Fruit fly (Drosophila melanogaster) whole organism, embryonic: ENCODE measurements around the gene CG12239.

Source experiments
- Abd-B ChIP-seq: fragments of 200-800 bp; sonication (Bioruptor generic); optimal IDR thresholded peaks from 2 replicates; lab custom pipeline; 2018; ENCODE audit warnings: missing biosample characterization, mild to moderate bottlenecking, missing genetic modification characterization, moderate library complexity
- CG11093 ChIP-seq: fragments of 200-800 bp; sonication (Bioruptor generic); IDR thresholded peaks from 3 replicates; pipeline ENCODE4 v1.3.6; 2022; ENCODE audit warnings: missing biosample characterization, missing genetic modification characterization
- CG12219 ChIP-seq: fragments of 200-800 bp; sonication (Bioruptor generic); optimal IDR thresholded peaks from 3 replicates; lab custom pipeline; 2018; ENCODE audit warnings: missing biosample characterization, mild to moderate bottlenecking, missing genetic modification characterization
- CG1233 ChIP-seq: fragments of 200-800 bp; sonication (Bioruptor generic); optimal IDR thresholded peaks from 4 replicates; lab custom pipeline; 2018; ENCODE audit warnings: missing biosample characterization, mild to moderate bottlenecking, missing genetic modification characterization
- CG12659 ChIP-seq: fragments of 200-800 bp; sonication (Bioruptor generic); optimal IDR thresholded peaks from 3 replicates; lab custom pipeline; 2017; ENCODE audit warnings: mild to moderate bottlenecking, missing biosample characterization, missing genetic modification reagents, missing genetic modification characterization
- CG13424 ChIP-seq: fragments of 200-800 bp; sonication (Bioruptor generic); optimal IDR thresholded peaks from 2 replicates; lab custom pipeline; 2019; ENCODE audit warnings: missing biosample characterization, mild to moderate bottlenecking, missing genetic modification characterization, moderate library complexity
- CG1529 ChIP-seq: fragments of 200-800 bp; sonication (Bioruptor generic); optimal IDR thresholded peaks from 3 replicates; lab custom pipeline; 2018; ENCODE audit warnings: missing biosample characterization, missing genetic modification characterization
- CG18011 ChIP-seq: fragments of 200-800 bp; sonication (Bioruptor generic); optimal IDR thresholded peaks from 2 replicates; lab custom pipeline; 2017; ENCODE audit warnings: missing biosample characterization, missing genetic modification characterization, mild to moderate bottlenecking, moderate library complexity, missing genotype
- CG18599 ChIP-seq: fragments of 200-800 bp; sonication (Bioruptor generic); optimal IDR thresholded peaks from 3 replicates; lab custom pipeline; 2017; ENCODE audit warnings: missing biosample characterization, missing genetic modification characterization, mild to moderate bottlenecking, moderate library complexity, missing genetic modification reagents
- CG2129 ChIP-seq: fragments of 200-800 bp; sonication (Bioruptor generic); IDR thresholded peaks from 2 replicates; pipeline ENCODE4 v1.3.6; 2022; ENCODE audit warnings: missing biosample characterization, missing genetic modification characterization; ENCODE audit not compliant: partially characterized antibody
- CG2875 ChIP-seq: fragments of 200-800 bp; sonication (Bioruptor generic); optimal IDR thresholded peaks from 2 replicates; lab custom pipeline; 2017; ENCODE audit warnings: missing biosample characterization, mild to moderate bottlenecking, missing genetic modification characterization, missing genetic modification reagents
- CG32767 ChIP-seq: fragments of 200-800 bp; sonication (Bioruptor generic); IDR thresholded peaks from 2 replicates; pipeline ENCODE4 v1.3.6; 2022; ENCODE audit warnings: missing biosample characterization, missing genetic modification characterization
- CG34376 ChIP-seq: fragments of 200-800 bp; sonication (Bioruptor generic); optimal IDR thresholded peaks from 2 replicates; lab custom pipeline; 2018; ENCODE audit warnings: missing biosample characterization, mild to moderate bottlenecking, missing genetic modification characterization
- CG4360 ChIP-seq: fragments of 200-800 bp; sonication (Bioruptor generic); IDR thresholded peaks from 2 replicates; pipeline ENCODE4 v1.3.6; 2022; ENCODE audit warnings: missing biosample characterization, missing genetic modification characterization
- CG6813 ChIP-seq: fragments of 200-800 bp; sonication (Bioruptor generic); optimal IDR thresholded peaks from 2 replicates; lab custom pipeline; 2017; ENCODE audit warnings: missing biosample characterization, missing genetic modification characterization, mild to moderate bottlenecking, moderate library complexity, missing genetic modification reagents
- CG7556 ChIP-seq: fragments of 200-800 bp; sonication (Bioruptor generic); optimal IDR thresholded peaks from 2 replicates; lab custom pipeline; 2017; ENCODE audit warnings: missing biosample characterization, mild to moderate bottlenecking, missing genetic modification characterization
- CG8281 ChIP-seq: fragments of 200-800 bp; sonication (Bioruptor generic); optimal IDR thresholded peaks from 2 replicates; lab custom pipeline; 2018; ENCODE audit warnings: missing biosample characterization, mild to moderate bottlenecking, missing genetic modification characterization, moderate library complexity
- CG8924 ChIP-seq: fragments of 200-800 bp; optimal IDR thresholded peaks from 3 replicates; lab custom pipeline; 2019; ENCODE audit warnings: missing biosample characterization, mild to moderate bottlenecking, missing genetic modification characterization, moderate library complexity
- CoRest ChIP-seq: fragments of 200-800 bp; sonication (Bioruptor generic); optimal IDR thresholded peaks from 3 replicates; lab custom pipeline; 2018; ENCODE audit warnings: missing biosample characterization, mild to moderate bottlenecking, missing genetic modification characterization, moderate library complexity
- D ChIP-seq, 2 experiments: fragments of 200-800 bp in 1 of 2; fragments of >200 bp in 1 of 2; sonication (Bioruptor generic) in 1 of 2; optimal IDR thresholded peaks; 2 replicates in 1 of 2; 3 replicates in 1 of 2; lab custom pipeline; 2017; ENCODE audit warnings: mild to moderate bottlenecking in 1 of 2, missing biosample characterization in 1 of 2, missing genetic modification characterization in 1 of 2, missing genetic modification reagents in 1 of 2
- Gug ChIP-seq: fragments of 200-800 bp; sonication (Bioruptor generic); IDR thresholded peaks from 4 replicates; pipeline ENCODE4 v1.3.6; 2022; ENCODE audit warnings: missing biosample characterization, missing genetic modification characterization
- Med ChIP-seq: fragments of 200-800 bp; sonication (Bioruptor generic); peaks from one replicate; lab custom pipeline; 2016; ENCODE audit warnings: missing biosample characterization, missing genetic modification characterization, mild to moderate bottlenecking, inconsistent platforms, moderate library complexity
- Ssrp ChIP-seq: fragments of 200-800 bp; sonication (Bioruptor generic); optimal IDR thresholded peaks from 2 replicates; lab custom pipeline; 2018; ENCODE audit warnings: missing biosample characterization, mild to moderate bottlenecking, missing genetic modification characterization, moderate library complexity
- Taf1 ChIP-seq: fragments of 200-800 bp; sonication (Bioruptor generic); IDR thresholded peaks from 2 replicates; pipeline ENCODE4 v1.3.6; 2022; ENCODE audit warnings: missing biosample characterization, missing genetic modification characterization
- Xrp1 ChIP-seq: fragments of 200-800 bp; sonication (Bioruptor generic); IDR thresholded peaks from 2 replicates; pipeline ENCODE4 v1.3.6; 2022; ENCODE audit warnings: missing biosample characterization, missing genetic modification characterization
- ash1 ChIP-seq: fragments of 200-800 bp; sonication (Bioruptor generic); optimal IDR thresholded peaks from 2 replicates; lab custom pipeline; 2018; ENCODE audit warnings: missing biosample characterization, mild to moderate bottlenecking, missing genetic modification characterization
- ato ChIP-seq: fragments of 200-800 bp; sonication (Bioruptor generic); IDR thresholded peaks from 2 replicates; pipeline ENCODE4 v1.3.6; 2022; ENCODE audit warnings: missing biosample characterization, missing genetic modification characterization; ENCODE audit not compliant: partially characterized antibody
- az2 ChIP-seq: fragments of 200-800 bp; sonication (Bioruptor generic); optimal IDR thresholded peaks from 3 replicates; lab custom pipeline; 2016; ENCODE audit warnings: missing biosample characterization, missing genetic modification characterization
- cas ChIP-seq: fragments of 200-800 bp; sonication (Bioruptor generic); IDR thresholded peaks from 2 replicates; pipeline ENCODE4 v1.3.6; 2022; ENCODE audit warnings: missing biosample characterization, missing genetic modification characterization
- chif ChIP-seq, 2 experiments: fragments of 200-800 bp; sonication (Bioruptor generic); optimal IDR thresholded peaks; 3 replicates each; lab custom pipeline; 2016; ENCODE audit warnings: missing biosample characterization in 2 of 2, missing genetic modification characterization in 2 of 2
- ci ChIP-seq: fragments of 200-800 bp; sonication (Bioruptor generic); IDR thresholded peaks from 3 replicates; pipeline ENCODE4 v1.3.6; 2022; ENCODE audit warnings: missing biosample characterization, missing genetic modification characterization
- fd96Cb ChIP-seq: fragments of 200-800 bp; sonication (Bioruptor generic); optimal IDR thresholded peaks from 2 replicates; lab custom pipeline; 2018; ENCODE audit warnings: missing biosample characterization, mild to moderate bottlenecking, missing genetic modification characterization, moderate library complexity
- gcm ChIP-seq: fragments of 200-800 bp; sonication (Bioruptor generic); optimal IDR thresholded peaks from 2 replicates; lab custom pipeline; 2019; ENCODE audit warnings: missing biosample characterization, mild to moderate bottlenecking, missing genetic modification characterization, moderate library complexity
- grau ChIP-seq: fragments of 200-800 bp; optimal IDR thresholded peaks from 3 replicates; lab custom pipeline; 2019; ENCODE audit warnings: missing biosample characterization, mild to moderate bottlenecking, missing genetic modification characterization, moderate library complexity
- hkb ChIP-seq, 2 experiments: fragments of 200-800 bp in 1 of 2; fragments of >200 bp in 1 of 2; sonication (Bioruptor generic) in 1 of 2; IDR thresholded peaks in 1 of 2; optimal IDR thresholded peaks in 1 of 2; 2 replicates each; pipeline versions ENCODE4 v1.3.6 to Lab custom; 2017 to 2022; ENCODE audit warnings: missing biosample characterization in 1 of 2, missing genetic modification characterization in 1 of 2
- kni ChIP-seq: fragments of 200-800 bp; sonication (Bioruptor generic); optimal IDR thresholded peaks from 3 replicates; lab custom pipeline; 2017; ENCODE audit warnings: mild to moderate bottlenecking, missing biosample characterization, missing genetic modification reagents, missing genetic modification characterization
- oc ChIP-seq: fragments of 200-800 bp; sonication (Bioruptor generic); optimal IDR thresholded peaks from 2 replicates; lab custom pipeline; 2018; ENCODE audit warnings: missing biosample characterization, mild to moderate bottlenecking, missing genetic modification characterization, moderate library complexity
- onecut ChIP-seq: fragments of 200-800 bp; sonication (Bioruptor generic); IDR thresholded peaks from 2 replicates; pipeline ENCODE4 v1.3.6; 2022; ENCODE audit warnings: missing biosample characterization, missing genetic modification characterization
- org-1 ChIP-seq: fragments of 200-800 bp; sonication (Bioruptor generic); optimal IDR thresholded peaks from 2 replicates; lab custom pipeline; 2017; ENCODE audit warnings: missing biosample characterization, missing genetic modification characterization
- scrt ChIP-seq: fragments of 200-800 bp; sonication (Bioruptor generic); optimal IDR thresholded peaks from 2 replicates; lab custom pipeline; 2018; ENCODE audit warnings: missing biosample characterization, mild to moderate bottlenecking, missing genetic modification characterization, moderate library complexity
- sens-2 ChIP-seq: fragments of 200-800 bp; sonication (Bioruptor generic); IDR thresholded peaks from 2 replicates; pipeline ENCODE4 v1.3.6; 2022; ENCODE audit warnings: missing biosample characterization, missing genetic modification characterization
- so ChIP-seq: fragments of 200-800 bp; sonication (Bioruptor generic); IDR thresholded peaks from 3 replicates; pipeline ENCODE4 v1.3.6; 2022; ENCODE audit warnings: missing biosample characterization, missing genetic modification characterization
- ssp ChIP-seq: fragments of 200-800 bp; sonication (Bioruptor generic); IDR thresholded peaks from 2 replicates; pipeline ENCODE4 v1.3.6; 2022; ENCODE audit warnings: missing biosample characterization, missing genetic modification characterization
- stwl ChIP-seq: fragments of 200-800 bp; sonication (Bioruptor generic); optimal IDR thresholded peaks from 3 replicates; lab custom pipeline; 2018; ENCODE audit warnings: missing biosample characterization, mild to moderate bottlenecking, missing genetic modification characterization, moderate library complexity
- tin ChIP-seq: fragments of 200-800 bp; sonication (Bioruptor generic); optimal IDR thresholded peaks from 3 replicates; lab custom pipeline; 2016; ENCODE audit warnings: missing biosample characterization, missing genetic modification characterization
- vfl ChIP-seq: fragments of 200-800 bp; sonication (Bioruptor generic); optimal IDR thresholded peaks from 2 replicates; lab custom pipeline; 2016; ENCODE audit warnings: missing biosample characterization, missing genetic modification characterization

Gene CG12239

DNA sequence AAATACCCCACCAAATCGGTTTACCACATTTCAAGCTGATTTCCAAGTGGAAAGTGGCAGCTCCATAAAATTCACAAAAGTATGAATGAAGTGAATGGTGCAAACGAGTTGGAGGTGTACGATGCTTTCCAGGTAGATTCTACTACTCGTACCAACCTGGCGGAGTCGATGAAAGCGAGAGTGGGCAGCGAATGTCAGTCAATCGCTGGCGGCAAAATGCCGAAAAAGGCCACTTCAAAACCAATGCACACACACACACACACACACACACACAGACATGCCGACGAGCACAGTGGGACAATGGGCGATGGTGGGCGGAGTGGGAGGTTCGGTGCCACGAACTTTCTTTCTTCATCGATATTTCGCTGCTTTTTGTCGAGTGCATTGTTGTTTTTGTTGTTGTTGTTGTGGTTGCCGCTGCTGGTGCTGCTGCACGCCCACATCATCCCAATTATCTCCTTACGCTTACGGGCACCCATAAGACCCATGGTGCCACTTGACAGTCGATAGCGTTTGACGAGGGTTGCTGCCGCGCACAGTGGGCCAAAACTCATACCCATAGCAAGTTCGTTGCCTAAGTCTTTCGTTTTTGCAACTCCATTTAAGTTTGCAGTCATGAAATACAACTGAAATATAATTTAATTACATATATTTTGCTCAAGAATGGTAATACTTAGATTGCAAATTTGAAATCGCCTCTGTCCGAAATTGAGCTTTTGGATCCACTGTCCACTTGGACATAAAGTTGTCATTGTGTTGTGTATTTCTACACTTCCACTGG lies 8.5 kb upstream of the CG12239 start (continued):
- no peak for TF ChIP-seq cas (GFP tag; lab: Robert Waterston, UW)
- peak; percentile 55; the same call in 1 of the 2 replicates for TF ChIP-seq Xrp1 (GFP tag; lab: Robert Waterston, UW)
- peak; percentile 15 for TF ChIP-seq CG18599 (GFP tag; lab: Kevin White, UChicago)
- TF ChIP-seq D (optimal IDR thresholded peaks at IDR 0.05; lab: Kevin White, UChicago), result no peak
- peak; percentile 42 for TF ChIP-seq D (GFP tag; optimal IDR thresholded peaks at IDR 0.05; lab: Kevin White, UChicago)
- TF ChIP-seq org-1, result peak; percentile 30
- no peak for TF ChIP-seq vfl (GFP tag; lab: Kevin White, UChicago)
- peak; percentile 41; the same call in 1 of the 2 replicates for TF ChIP-seq CG32767 (GFP tag; lab: Robert Waterston, UW)
- peak; percentile 20 for TF ChIP-seq Abd-B (GFP tag; lab: Kevin White, UChicago)
- peak; percentile 38 for TF ChIP-seq grau (tag; lab: Kevin White, UChicago)
- peak in 1 of 2 experiments; percentile 24 for TF ChIP-seq chif (GFP tag; optimal IDR thresholded peaks at IDR 0.05; lab: Kevin White, UChicago)
- peak; percentile 2 for TF ChIP-seq gcm
- 0 out of 2 replicates have a peak, but pooled peaks have one; percentile 24 for TF ChIP-seq CG4360
- 0 out of 2 replicates have a peak, but pooled peaks have one; percentile 22 for TF ChIP-seq onecut (GFP tag; lab: Robert Waterston, UW)
- TF ChIP-seq CG7556 (GFP tag; lab: Kevin White, UChicago), result peak; percentile 26
- no peak for TF ChIP-seq scrt (GFP tag; lab: Kevin White, UChicago)
- TF ChIP-seq CoRest (tag; lab: Kevin White, UChicago), result peak; percentile 37
- TF ChIP-seq sens-2 (GFP tag; lab: Robert Waterston, UW), result peak; percentile 54; the same call in 1 of the 2 replicates
- peak; percentile 52 for TF ChIP-seq CG2875 (GFP tag; lab: Kevin White, UChicago)
- peak; percentile 2 for TF ChIP-seq CG6813 (GFP tag; lab: Kevin White, UChicago)
- TF ChIP-seq ssp (GFP tag; lab: Robert Waterston, UW), result peak; percentile 27; the same call in 1 of the 2 replicates
- no peak for TF ChIP-seq hkb (optimal IDR thresholded peaks at IDR 0.05; lab: Kevin White, UChicago)
- peak; percentile 51; the same call in 1 of the 2 replicates for TF ChIP-seq hkb (GFP tag; IDR thresholded peaks at IDR 0.05; lab: Robert Waterston, UW)
- TF ChIP-seq Gug, result 0 out of 4 replicates have a peak, but pooled peaks have one; percentile 19
- TF ChIP-seq CG2129, result no peak
- no peak for TF ChIP-seq Taf1 (GFP tag; lab: Robert Waterston, UW)
- TF ChIP-seq CG12219 (GFP tag; lab: Kevin White, UChicago), result peak; percentile 36
- TF ChIP-seq az2 (GFP tag; lab: Kevin White, UChicago), result peak; percentile 47
- peak; percentile 47 for TF ChIP-seq CG13424 (tag; lab: Kevin White, UChicago)
- TF ChIP-seq CG8924 (tag; lab: Kevin White, UChicago), result peak; percentile 25
- TF ChIP-seq CG11093 (GFP tag; lab: Robert Waterston, UW), result peak; percentile 36; the same call in 1 of the 3 replicates
- no peak for TF ChIP-seq CG34376 (GFP tag; lab: Kevin White, UChicago)
- TF ChIP-seq oc (tag; lab: Kevin White, UChicago), result peak; percentile 61
- peak; percentile 41 for TF ChIP-seq CG1529 (GFP tag; lab: Kevin White, UChicago)
- TF ChIP-seq Ssrp (tag; lab: Kevin White, UChicago), result peak; percentile 62
- TF ChIP-seq CG8281 (tag; lab: Kevin White, UChicago), result no peak
- peak; percentile 8 for TF ChIP-seq kni (GFP tag; lab: Kevin White, UChicago)
- TF ChIP-seq CG18011 (GFP tag; lab: Kevin White, UChicago), result no peak
- peak; percentile 50 for TF ChIP-seq Med (GFP tag; lab: Kevin White, UChicago)
- TF ChIP-seq stwl (tag; lab: Kevin White, UChicago), result no peak
- peak; percentile 69 for TF ChIP-seq ci (GFP tag; lab: Robert Waterston, UW)
- TF ChIP-seq fd96Cb (tag; lab: Kevin White, UChicago), result peak; percentile 50
- no peak for TF ChIP-seq ato (GFP tag; lab: Robert Waterston, UW)
- no peak for TF ChIP-seq ash1 (GFP tag; lab: Kevin White, UChicago)
- TF ChIP-seq tin (GFP tag; lab: Kevin White, UChicago), result peak; percentile 35
- peak; percentile 14 for TF ChIP-seq CG12659
- peak; percentile 6 for TF ChIP-seq CG1233 (GFP tag; lab: Kevin White, UChicago)
- TF ChIP-seq so (GFP tag; lab: Robert Waterston, UW), result peak; percentile 47; the same call in 1 of the 3 replicates
